Fruit fly (Drosophila melanogaster): ENCODE measurements around the gene Trmt61.
A peak's percentile ranks its signal among the peaks of the same experiment; 100 is the strongest.

The Trmt61 gene

dm6 chr3R:26012801-26013663, 46.3 kb upstream of the Trmt61 start (continued):
- no peak for TF ChIP-seq corto (GFP tag; optimal IDR thresholded peaks at IDR 0.05)
- TF ChIP-seq CG17829 (tag; optimal IDR thresholded peaks at IDR 0.05): peak; percentile 82
- TF ChIP-seq CG12391 (tag; optimal IDR thresholded peaks at IDR 0.05): peak; percentile 66
- no peak for TF ChIP-seq YL-1 (GFP tag; optimal IDR thresholded peaks at IDR 0.05)
- TF ChIP-seq Blimp-1 (GFP tag; optimal IDR thresholded peaks at IDR 0.05): peak; percentile 78
- peak; percentile 47 for TF ChIP-seq CG9727 (GFP tag; optimal IDR thresholded peaks at IDR 0.05)
- no peak for TF ChIP-seq Mrtf (GFP tag; IDR thresholded peaks at IDR 0.05)
- peak; percentile 29 for TF ChIP-seq Abd-B (GFP tag; optimal IDR thresholded peaks at IDR 0.05)
- TF ChIP-seq sens (GFP tag): peak; percentile 73
- no peak for TF ChIP-seq Tbp (GFP tag; optimal IDR thresholded peaks at IDR 0.05)
- peak; percentile 63 for TF ChIP-seq CG2678 (tag; optimal IDR thresholded peaks at IDR 0.05)
- no peak for TF ChIP-seq Gsc (GFP tag; IDR thresholded peaks at IDR 0.05)
- TF ChIP-seq CG6175 (GFP tag; IDR thresholded peaks at IDR 0.05): 0 out of 3 replicates have a peak, but pooled peaks have one; percentile 44
- no peak for TF ChIP-seq sr (GFP tag; IDR thresholded peaks at IDR 0.05)
- TF ChIP-seq mld (GFP tag; IDR thresholded peaks at IDR 0.05; ENCODE audit: partially characterized antibody): no peak
- peak; percentile 86 for TF ChIP-seq CG2712 (tag; optimal IDR thresholded peaks at IDR 0.05)
- peak; percentile 88 for TF ChIP-seq dmrt11E (tag; optimal IDR thresholded peaks at IDR 0.05)
- TF ChIP-seq MTF-1 (GFP tag; optimal IDR thresholded peaks at IDR 0.05; ENCODE audit: borderline replicate concordance): no peak
- no peak for TF ChIP-seq p53 (GFP tag; optimal IDR thresholded peaks at IDR 0.05)
- TF ChIP-seq bsh (GFP tag; optimal IDR thresholded peaks at IDR 0.05): peak in 1 of 2 experiments; percentile 87
- TF ChIP-seq en (GFP tag; optimal IDR thresholded peaks at IDR 0.05): no peak
- peak; percentile 57 for TF ChIP-seq Nf-YB (GFP tag; optimal IDR thresholded peaks at IDR 0.05)
- no peak for TF ChIP-seq Camta (GFP tag; optimal IDR thresholded peaks at IDR 0.05)
- no peak for TF ChIP-seq CG12744 (GFP tag; optimal IDR thresholded peaks at IDR 0.05)
- TF ChIP-seq CG7745 (tag; optimal IDR thresholded peaks at IDR 0.05): peak; percentile 47
- no peak for TF ChIP-seq Elba2 (GFP tag; optimal IDR thresholded peaks at IDR 0.05)
- TF ChIP-seq MESR4 (GFP tag; optimal IDR thresholded peaks at IDR 0.05): no peak
- TF ChIP-seq tup (GFP tag; optimal IDR thresholded peaks at IDR 0.05): no peak
- TF ChIP-seq CG18619 (GFP tag; optimal IDR thresholded peaks at IDR 0.05): no peak
- no peak for TF ChIP-seq cwo (GFP tag; optimal IDR thresholded peaks at IDR 0.05)
- no peak for TF ChIP-seq salm (tag; optimal IDR thresholded peaks at IDR 0.05)
- TF ChIP-seq CG4360 (GFP tag; IDR thresholded peaks at IDR 0.05): peak; percentile 21; the same call in 1 of the 2 replicates
- peak; percentile 84 for TF ChIP-seq CG10979 (tag; optimal IDR thresholded peaks at IDR 0.05)
- peak; percentile 78 for TF ChIP-seq gem (tag; optimal IDR thresholded peaks at IDR 0.05)
- TF ChIP-seq CG32532 (GFP tag; IDR thresholded peaks at IDR 0.05): peak; percentile 23; the same call in 1 of the 2 replicates
- peak; percentile 26 for TF ChIP-seq scrt (GFP tag; optimal IDR thresholded peaks at IDR 0.05)
- peak; percentile 26 for TF ChIP-seq CG12104 (GFP tag; optimal IDR thresholded peaks at IDR 0.05)
- no peak for TF ChIP-seq CG18011 (GFP tag; optimal IDR thresholded peaks at IDR 0.05)
- TF ChIP-seq CG31224 (GFP tag; IDR thresholded peaks at IDR 0.05): no peak
- no peak for TF ChIP-seq ci (GFP tag; IDR thresholded peaks at IDR 0.05)
- no peak for TF ChIP-seq amos (GFP tag; IDR thresholded peaks at IDR 0.05; ENCODE audit: partially characterized antibody)
- no peak for TF ChIP-seq CG17612 (GFP tag; IDR thresholded peaks at IDR 0.05)
- TF ChIP-seq Myb (GFP tag; optimal IDR thresholded peaks at IDR 0.05): no peak
- peak; percentile 41 for TF ChIP-seq nerfin-1 (tag; optimal IDR thresholded peaks at IDR 0.05)
- no peak for TF ChIP-seq hb (GFP tag; IDR thresholded peaks at IDR 0.05; ENCODE audit: partially characterized antibody)
- TF ChIP-seq E2f2 (GFP tag; IDR thresholded peaks at IDR 0.05): 0 out of 2 replicates have a peak, but pooled peaks have one; percentile 11
- TF ChIP-seq CG11085 (GFP tag; IDR thresholded peaks at IDR 0.05): no peak
- no peak for TF ChIP-seq Nf-YA (GFP tag; IDR thresholded peaks at IDR 0.05)
